3 worm cellular contexts compared by ENCODE assay signal in the genomic region with DNA sequence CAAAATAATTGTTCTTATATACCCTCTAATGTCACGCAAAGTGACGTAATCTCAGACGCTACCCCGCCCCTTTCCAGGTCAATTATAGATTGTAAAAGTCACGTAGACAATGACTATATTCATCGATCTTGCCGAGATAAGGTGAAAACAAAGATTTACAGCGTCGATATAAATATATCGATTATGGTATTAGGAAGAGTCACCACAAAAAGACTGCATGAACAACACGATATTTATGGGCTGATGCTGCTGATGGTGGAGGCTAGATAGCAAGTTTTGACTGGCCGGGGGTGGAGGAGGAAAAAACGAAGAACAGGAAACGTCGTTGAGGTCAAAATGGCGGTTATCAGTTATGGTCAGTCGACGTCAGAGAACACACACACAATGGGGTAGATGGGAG.
A peak's percentile ranks its signal among the peaks of the same experiment; 100 is the strongest.
TF ChIP-seq lines count a peak whose summit lies in the region.

No protein-coding gene starts in this region.

TF ChIP-seq in whole organism, L1 larva, 84 proteins besides CTCF, POLR2A, EP300 and RAD21 (continued from another document):
- TF ChIP-seq tlp-1 (tag; optimal IDR thresholded peaks at IDR 0.05; lab: Kevin White, UChicago) = no peak
- no peak for TF ChIP-seq mef-2 (tag; optimal IDR thresholded peaks at IDR 0.05; lab: Kevin White, UChicago)
- TF ChIP-seq mab-9 (GFP tag; IDR thresholded peaks at IDR 0.05; lab: Robert Waterston, UW) = no peak
- no peak for TF ChIP-seq fkh-4 (tag; optimal IDR thresholded peaks at IDR 0.05; lab: Kevin White, UChicago; ENCODE audit: borderline replicate concordance)
- TF ChIP-seq alr-1 (tag; optimal IDR thresholded peaks at IDR 0.05; lab: Kevin White, UChicago; ENCODE audit: borderline replicate concordance) = no peak
- TF ChIP-seq blmp-1 (tag; optimal IDR thresholded peaks at IDR 0.05; lab: Kevin White, UChicago) = peak; percentile 72
- TF ChIP-seq lin-35 (GFP tag; optimal IDR thresholded peaks at IDR 0.05; lab: Kevin White, UChicago) = peak in 1 of 2 experiments; percentile 62
- TF ChIP-seq C16A3.4 (tag; optimal IDR thresholded peaks at IDR 0.05; lab: Kevin White, UChicago) = peak; percentile 30
- no peak for TF ChIP-seq unc-98 (GFP tag; IDR thresholded peaks at IDR 0.05; lab: Robert Waterston, UW)
- TF ChIP-seq elt-2 (tag; optimal IDR thresholded peaks at IDR 0.05; lab: Kevin White, UChicago) = peak; percentile 48
- no peak for TF ChIP-seq hpl-2 (GFP tag; optimal IDR thresholded peaks at IDR 0.05; lab: Kevin White, UChicago)
- TF ChIP-seq grh-1 (GFP tag; IDR thresholded peaks at IDR 0.05; lab: Robert Waterston, UW) = no peak
- TF ChIP-seq Y116A8C.19 (tag; optimal IDR thresholded peaks at IDR 0.05; lab: Kevin White, UChicago; ENCODE audit: borderline replicate concordance) = no peak
- no peak for TF ChIP-seq ceh-82 (tag; optimal IDR thresholded peaks at IDR 0.05; lab: Kevin White, UChicago)
- TF ChIP-seq nhr-90 (tag; optimal IDR thresholded peaks at IDR 0.05; lab: Kevin White, UChicago; ENCODE audit: poor library complexity) = peak; percentile 56
- TF ChIP-seq irx-1 (tag; optimal IDR thresholded peaks at IDR 0.05; lab: Kevin White, UChicago) = no peak
- TF ChIP-seq rnt-1 (tag; optimal IDR thresholded peaks at IDR 0.05; lab: Kevin White, UChicago) = no peak
- no peak for TF ChIP-seq nhr-47 (tag; optimal IDR thresholded peaks at IDR 0.05; lab: Kevin White, UChicago)

TF ChIP-seq in whole organism, L2 larva, 48 proteins besides CTCF, POLR2A, EP300 and RAD21 (continued from another document):
- TF ChIP-seq C34F6.9 (tag; optimal IDR thresholded peaks at IDR 0.05; lab: Kevin White, UChicago) = no peak

TF ChIP-seq in whole organism, L4 larva, 104 proteins besides CTCF, POLR2A, EP300 and RAD21 (continued from another document):
- TF ChIP-seq lin-38 (GFP tag; IDR thresholded peaks at IDR 0.05; lab: Robert Waterston, UW) (no peak), dmd-6 (GFP tag; IDR thresholded peaks at IDR 0.05; lab: Robert Waterston, UW) (peak; percentile 25), unc-39 (tag; optimal IDR thresholded peaks at IDR 0.05; lab: Kevin White, UChicago) (no peak), saeg-2 (GFP tag; IDR thresholded peaks at IDR 0.05; lab: Robert Waterston, UW) (no peak), lim-7 (GFP tag; IDR thresholded peaks at IDR 0.05; lab: Robert Waterston, UW) (no peak), attf-4 (tag; optimal IDR thresholded peaks at IDR 0.05; lab: Kevin White, UChicago) (no peak), nhr-28 (tag; optimal IDR thresholded peaks at IDR 0.05; lab: Kevin White, UChicago) (peak; percentile 75), lir-3 (tag; optimal IDR thresholded peaks at IDR 0.05; lab: Kevin White, UChicago) (no peak), nhr-11 (tag; optimal IDR thresholded peaks at IDR 0.05; lab: Kevin White, UChicago) (no peak), nhr-25 (tag; optimal IDR thresholded peaks at IDR 0.05; lab: Kevin White, UChicago; ENCODE audit: borderline replicate concordance, insufficient read depth) (no peak), set-16 (GFP tag; IDR thresholded peaks at IDR 0.05; lab: Robert Waterston, UW) (no peak), nhr-48 (tag; optimal IDR thresholded peaks at IDR 0.05; lab: Kevin White, UChicago) (peak; percentile 87), Y5F2A.4 (GFP tag; optimal IDR thresholded peaks at IDR 0.05; lab: Kevin White, UChicago) (no peak), madf-9 (GFP tag; conservative IDR thresholded peaks at IDR 0.05; lab: Robert Waterston, UW) (no peak), nhr-6 (tag; optimal IDR thresholded peaks at IDR 0.05; lab: Kevin White, UChicago) (peak; percentile 11), egl-43 (GFP tag; IDR thresholded peaks at IDR 0.05; lab: Robert Waterston, UW) (no peak), nhr-76 (tag; optimal IDR thresholded peaks at IDR 0.05; lab: Kevin White, UChicago) (no peak), zip-11 (GFP tag; IDR thresholded peaks at IDR 0.05; lab: Robert Waterston, UW) (no peak), daf-12 (tag; optimal IDR thresholded peaks at IDR 0.05; lab: Kevin White, UChicago) (no peak), lin-15B (tag; optimal IDR thresholded peaks at IDR 0.05; lab: Kevin White, UChicago) (no peak), lin-39 (tag; optimal IDR thresholded peaks at IDR 0.05; lab: Kevin White, UChicago) (no peak), F26F4.8 (GFP tag; conservative IDR thresholded peaks at IDR 0.05; lab: Robert Waterston, UW) (no peak), hmg-1.1 (GFP tag; IDR thresholded peaks at IDR 0.05; lab: Robert Waterston, UW) (no peak), zfp-2 (tag; optimal IDR thresholded peaks at IDR 0.05; lab: Kevin White, UChicago) (no peak), D1046.2 (GFP tag; IDR thresholded peaks at IDR 0.05; lab: Robert Waterston, UW) (no peak)
